Worm (Caenorhabditis elegans) whole organism, early embryonic: ENCODE data around the gene F01D5.10.

Source experiments
- B0310.2 ChIP-seq: sonication (generic microtip); optimal IDR thresholded peaks from 2 replicates; lab custom pipeline; 2016; ENCODE audit warnings: mild to moderate bottlenecking, missing genetic modification characterization, missing compliant biosample characterization
- ama-1 ChIP-seq: fragments of 150-350 bp; optimal IDR thresholded peaks from 2 replicates; lab custom pipeline; 2014
- ceh-13 ChIP-seq: fragments of 200-800 bp; sonication (Bioruptor generic); optimal IDR thresholded peaks from 2 replicates; lab custom pipeline; 2018; ENCODE audit warnings: mild to moderate bottlenecking, missing genetic modification characterization, missing compliant biosample characterization
- ceh-36 ChIP-seq: sonication (generic microtip); optimal IDR thresholded peaks from 2 replicates; lab custom pipeline; 2016; ENCODE audit warnings: missing genetic modification characterization, inconsistent platforms, missing compliant biosample characterization
- hmg-4 ChIP-seq: fragments of 200-800 bp; sonication (Bioruptor generic); optimal IDR thresholded peaks from 2 replicates; lab custom pipeline; 2018; ENCODE audit warnings: mild to moderate bottlenecking, missing genetic modification characterization, missing compliant biosample characterization
- tbx-37 ChIP-seq: fragments of 200-800 bp; sonication (Bioruptor generic); conservative IDR thresholded peaks from 2 replicates; pipeline ENCODE4 v1.3.6; 2022; ENCODE audit warnings: missing genetic modification reagents, missing genetic modification characterization, missing compliant biosample characterization

DNA sequence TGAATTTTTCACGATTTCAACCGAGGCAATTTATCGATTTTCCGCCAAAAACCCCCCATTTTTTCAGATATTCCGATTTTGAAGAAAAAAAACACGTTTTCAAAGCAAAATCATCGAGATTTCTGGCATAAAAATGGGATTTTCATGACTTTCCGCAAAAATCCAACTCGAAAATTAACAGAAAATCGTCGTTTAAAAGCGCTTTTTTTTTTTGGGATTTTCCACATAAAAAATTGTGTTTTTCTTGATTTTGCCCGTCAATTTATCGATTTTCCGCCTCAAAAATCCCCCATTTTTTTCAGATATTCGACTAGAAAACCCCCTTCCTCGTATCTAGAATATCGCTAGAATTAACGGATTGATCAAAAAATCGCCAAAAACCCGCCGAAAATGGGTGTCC lies 47.5 kb upstream of the F01D5.10 start, which contains the start of gene xrn-1:
- TF ChIP-seq B0310.2 (tag; lab: Kevin White, UChicago) (no peak), ceh-13 (no peak), ceh-36 (tag; lab: Kevin White, UChicago) (no peak), ama-1 (lab: Kevin White, UChicago) (no peak), tbx-37 (GFP tag; lab: Robert Waterston, UW) (no peak), hmg-4 (GFP tag; lab: Kevin White, UChicago) (no peak)
